Fruit fly (Drosophila melanogaster): ENCODE measurements around the gene CG11975.

The CG11975 gene

DNA sequence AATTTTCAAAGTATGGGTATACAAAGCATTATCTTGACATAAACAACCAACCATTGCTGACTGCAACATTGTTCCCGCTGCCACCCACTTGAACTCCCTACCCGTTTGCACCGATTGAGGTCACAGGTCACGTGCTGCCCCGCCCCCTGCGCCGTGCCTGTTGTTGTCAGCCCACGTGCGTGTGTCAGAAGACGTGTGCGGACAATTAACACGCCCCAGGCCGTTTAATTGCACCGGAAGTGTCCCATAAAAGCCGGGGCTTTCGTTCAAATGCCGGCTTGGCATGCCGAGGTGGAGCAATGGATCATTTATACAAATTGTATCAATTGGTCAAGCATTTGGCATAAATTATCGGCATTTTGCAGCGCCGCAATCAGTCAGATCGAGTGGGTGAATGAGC is 34.0 kb downstream of the CG11975 start:
- TF ChIP-seq gl (tag; optimal IDR thresholded peaks at IDR 0.05) (no peak), CG12605 (GFP tag; IDR thresholded peaks at IDR 0.05) (no peak), Pif1A (GFP tag; optimal IDR thresholded peaks at IDR 0.05) (no peak), EcR (GFP tag; optimal IDR thresholded peaks at IDR 0.05) (no peak), CG34367 (tag; optimal IDR thresholded peaks at IDR 0.05) (no peak), fd96Ca (GFP tag; IDR thresholded peaks at IDR 0.05) (no peak), CG9948 (tag; optimal IDR thresholded peaks at IDR 0.05) (no peak), CG10348 (GFP tag; IDR thresholded peaks at IDR 0.05) (no peak), CG17806 (tag; optimal IDR thresholded peaks at IDR 0.05) (no peak), D1 (tag; optimal IDR thresholded peaks at IDR 0.05) (no peak)

DNA sequence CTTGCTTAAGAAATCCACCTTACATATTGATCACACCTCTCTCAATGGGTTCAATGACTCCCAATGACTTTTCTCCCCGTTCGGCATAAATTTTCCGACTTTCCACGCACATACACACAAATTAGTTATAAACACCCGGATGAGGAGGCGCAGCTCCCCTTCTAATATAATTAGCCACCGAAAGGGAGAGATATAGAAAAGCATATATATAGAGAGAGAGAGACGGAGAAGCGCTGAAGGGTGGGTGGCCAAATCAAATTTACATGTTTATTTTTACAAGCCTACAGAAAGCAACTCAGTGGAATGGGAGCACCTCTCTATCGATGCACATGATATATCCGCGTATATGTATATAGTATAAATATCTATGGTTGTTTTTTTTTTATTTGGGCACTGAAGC is 35.6 kb downstream of the CG11975 start:
- TF ChIP-seq Pif1A (GFP tag; optimal IDR thresholded peaks at IDR 0.05) (no peak), CG17806 (tag; optimal IDR thresholded peaks at IDR 0.05) (no peak), CG9948 (tag; optimal IDR thresholded peaks at IDR 0.05) (no peak)

DNA sequence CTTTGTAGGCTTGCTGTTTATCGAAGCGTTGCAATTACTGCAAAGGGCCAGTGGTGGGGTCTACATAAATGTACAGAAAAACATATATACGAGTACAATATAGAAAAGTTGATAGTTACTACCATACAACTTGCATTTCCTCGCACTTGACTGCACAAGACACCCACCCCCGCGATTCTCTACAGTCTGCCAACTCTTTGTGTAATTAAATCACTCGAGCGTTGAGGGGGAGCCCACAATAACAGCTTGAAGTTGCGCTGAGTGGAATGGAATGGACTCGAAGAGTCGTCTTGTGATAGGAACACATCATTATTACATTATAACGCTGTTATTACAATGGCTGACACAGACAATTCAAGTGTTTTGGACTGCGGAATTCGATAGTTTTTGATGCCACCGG is 36.4 kb downstream of the CG11975 start:
- TF ChIP-seq fd96Ca (GFP tag; IDR thresholded peaks at IDR 0.05) (no peak), EcR (GFP tag; optimal IDR thresholded peaks at IDR 0.05) (peak; percentile 29), rn (GFP tag; IDR thresholded peaks at IDR 0.05) (no peak), CG15710 (tag; optimal IDR thresholded peaks at IDR 0.05) (no peak), CG4496 (GFP tag; IDR thresholded peaks at IDR 0.05) (no peak)

DNA sequence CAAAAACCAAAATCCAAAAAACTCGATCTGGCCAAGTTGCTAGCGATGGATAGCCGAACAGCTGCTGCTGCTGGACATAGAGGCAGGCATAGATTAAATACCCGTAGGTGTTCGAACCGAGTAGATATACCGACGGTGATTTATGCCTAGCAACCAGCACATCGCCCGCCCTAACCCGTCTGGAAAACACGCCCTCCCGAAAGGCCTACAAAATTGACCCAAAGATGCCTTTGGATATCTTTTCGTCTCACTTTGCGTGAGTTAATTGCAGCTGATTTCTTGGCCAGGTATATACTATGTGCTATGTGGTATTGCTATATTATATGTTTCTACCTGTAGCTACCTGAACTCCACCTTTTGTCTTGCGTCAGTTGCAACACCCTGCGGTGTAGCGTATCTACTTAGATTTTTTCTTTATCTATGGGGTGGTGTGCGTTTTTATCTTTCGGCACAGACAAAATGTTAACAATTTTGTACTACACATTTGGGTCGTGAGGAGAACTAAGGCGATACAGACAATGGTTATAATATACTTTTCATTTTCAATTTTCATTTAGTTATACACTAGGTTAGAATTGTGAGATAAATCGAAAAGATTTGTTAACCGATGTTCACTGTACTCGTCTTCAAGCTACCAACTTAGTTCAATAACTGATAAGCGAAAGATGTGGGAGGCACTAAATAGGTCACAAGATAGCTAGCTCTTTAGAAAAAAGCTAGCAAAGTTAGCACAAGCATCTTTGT is 37.1 kb downstream of the CG11975 start:
- TF ChIP-seq fd96Ca (GFP tag; IDR thresholded peaks at IDR 0.05) = no peak
- TF ChIP-seq D1 (tag; optimal IDR thresholded peaks at IDR 0.05) = no peak
- no peak for TF ChIP-seq CG8159 (tag; optimal IDR thresholded peaks at IDR 0.05)
- no peak for TF ChIP-seq CG8301 (tag; optimal IDR thresholded peaks at IDR 0.05)
- no peak for TF ChIP-seq CG32121 (GFP tag; IDR thresholded peaks at IDR 0.05)
- no peak for TF ChIP-seq CG15710 (tag; optimal IDR thresholded peaks at IDR 0.05)
- no peak for TF ChIP-seq CG13204 (GFP tag; optimal IDR thresholded peaks at IDR 0.05)
- no peak for TF ChIP-seq CG17806 (tag; optimal IDR thresholded peaks at IDR 0.05)

DNA sequence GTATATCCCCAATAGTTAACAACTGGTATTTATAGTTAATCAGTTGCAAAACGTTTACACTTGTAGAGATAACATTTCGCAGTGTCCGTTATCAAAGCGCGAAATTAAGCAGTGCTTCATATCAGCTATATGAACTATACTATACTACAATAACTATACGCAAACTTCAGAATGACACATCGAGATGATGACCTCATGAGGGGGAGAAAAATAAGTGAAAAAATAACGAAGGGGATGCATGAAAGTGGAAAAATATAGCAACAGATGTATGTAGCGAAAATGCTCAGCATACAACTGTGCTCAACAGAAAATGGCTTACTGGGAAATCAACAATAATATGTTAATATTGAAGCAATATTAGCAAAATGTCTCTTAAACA is 37.7 kb downstream of the CG11975 start:
- peak; percentile 11 for TF ChIP-seq EcR (GFP tag; optimal IDR thresholded peaks at IDR 0.05)
- TF ChIP-seq gl (tag; optimal IDR thresholded peaks at IDR 0.05) = no peak

DNA sequence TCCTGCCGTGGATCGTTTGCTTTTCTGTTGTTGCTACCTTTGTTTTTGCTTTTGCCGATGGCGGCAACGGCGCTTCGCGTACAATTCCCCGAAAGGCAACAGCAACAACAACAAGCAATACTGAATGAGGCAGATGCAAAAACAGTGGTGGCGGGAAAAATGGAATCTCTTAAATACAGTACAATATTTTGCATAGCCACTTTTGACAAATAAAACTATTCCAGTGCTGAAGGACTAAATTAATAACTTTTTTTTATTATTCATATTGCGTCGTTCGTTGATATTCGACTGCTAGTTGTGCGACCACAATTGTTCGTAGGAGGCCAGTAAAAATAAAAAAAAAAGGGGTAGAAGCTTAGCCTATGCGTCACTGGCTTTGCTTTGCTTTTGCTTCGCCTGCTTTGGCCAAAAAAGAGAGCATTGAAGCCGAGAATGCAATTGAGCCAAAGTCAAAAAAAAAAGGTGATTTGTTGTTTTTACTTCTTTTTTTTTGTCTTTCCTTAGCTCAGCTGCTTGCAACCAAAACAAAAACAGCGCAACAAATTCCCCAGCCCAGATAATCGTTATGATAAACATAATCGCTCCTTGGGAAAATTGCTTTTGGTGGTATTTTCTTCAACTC is 38.9 kb downstream of the CG11975 start:
- TF ChIP-seq D1 (tag; optimal IDR thresholded peaks at IDR 0.05) (peak; percentile 99), gl (tag; optimal IDR thresholded peaks at IDR 0.05) (peak; percentile 98), CG14655 (GFP tag; optimal IDR thresholded peaks at IDR 0.05) (peak; percentile 99), CG13204 (GFP tag; optimal IDR thresholded peaks at IDR 0.05) (peak; percentile 97), Ets98B (GFP tag; IDR thresholded peaks at IDR 0.05) (peak; percentile 99), CG34367 (tag; optimal IDR thresholded peaks at IDR 0.05) (peak; percentile 99), CG8159 (tag; optimal IDR thresholded peaks at IDR 0.05) (peak; percentile 98), Pif1A (GFP tag; optimal IDR thresholded peaks at IDR 0.05) (peak; percentile 99), CG17806 (tag; optimal IDR thresholded peaks at IDR 0.05) (peak; percentile 99), fd96Ca (GFP tag; IDR thresholded peaks at IDR 0.05) (peak; percentile 99), CG4496 (GFP tag; IDR thresholded peaks at IDR 0.05) (peak; percentile 99), Snoo (tag; optimal IDR thresholded peaks at IDR 0.05) (peak; percentile 97), CG12605 (GFP tag; IDR thresholded peaks at IDR 0.05) (peak; percentile 99), CG32121 (GFP tag; IDR thresholded peaks at IDR 0.05) (peak; percentile 99), EcR (GFP tag; optimal IDR thresholded peaks at IDR 0.05) (peak; percentile 81), CG15710 (tag; optimal IDR thresholded peaks at IDR 0.05) (peak; percentile 99), CG9948 (tag; optimal IDR thresholded peaks at IDR 0.05) (peak; percentile 98), rn (GFP tag; IDR thresholded peaks at IDR 0.05) (peak; percentile 98), Pif1B (GFP tag; optimal IDR thresholded peaks at IDR 0.05) (peak; percentile 99), CG10348 (GFP tag; IDR thresholded peaks at IDR 0.05) (peak; percentile 95), CG8301 (tag; optimal IDR thresholded peaks at IDR 0.05) (peak; percentile 99)

DNA sequence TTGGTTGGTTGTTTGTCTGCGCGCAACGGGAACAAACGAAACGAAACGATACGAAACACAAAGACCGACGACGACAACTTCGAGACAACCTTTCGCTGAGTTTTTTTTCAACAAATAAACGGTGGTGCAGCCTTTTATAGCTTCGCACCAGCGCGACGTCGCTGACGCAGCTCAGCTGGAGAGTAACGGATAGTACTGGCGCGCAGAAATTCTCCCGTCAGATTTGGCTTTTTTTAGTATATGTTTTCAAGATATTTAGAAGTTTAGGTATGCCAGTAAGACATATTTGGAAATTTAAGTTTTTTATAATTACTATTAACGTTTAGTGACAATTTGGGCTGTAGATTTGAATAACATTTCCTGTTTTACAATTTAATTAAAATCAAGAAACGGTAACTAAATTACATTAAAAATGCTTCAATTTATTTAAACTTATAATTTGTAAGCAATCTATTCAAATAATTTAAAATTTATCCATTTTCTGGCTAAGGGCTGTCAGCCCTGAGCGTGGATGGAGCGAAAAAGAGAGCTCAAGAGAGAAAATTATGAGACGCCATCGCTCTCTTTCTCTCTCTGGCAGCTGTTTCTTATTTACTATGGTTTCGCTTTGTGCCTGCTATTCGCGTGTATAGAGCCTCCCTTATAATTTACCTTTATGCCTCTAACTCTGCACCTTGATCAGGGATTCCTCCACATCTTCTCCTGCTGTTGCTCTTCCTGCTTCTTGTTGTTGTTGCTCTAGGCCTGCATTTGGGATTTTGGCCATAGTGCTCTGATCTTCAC is 40.8 kb downstream of the CG11975 start:
- TF ChIP-seq CG10348 (GFP tag; IDR thresholded peaks at IDR 0.05) (0 out of 2 replicates have a peak, but pooled peaks have one; percentile 16), CG12605 (GFP tag; IDR thresholded peaks at IDR 0.05) (0 out of 2 replicates have a peak, but pooled peaks have one; percentile 18), CG34367 (tag; optimal IDR thresholded peaks at IDR 0.05) (peak; percentile 81), Ets98B (GFP tag; IDR thresholded peaks at IDR 0.05) (no peak; the same call in 1 of the 2 replicates), Snoo (tag; optimal IDR thresholded peaks at IDR 0.05) (peak; percentile 84), CG13204 (GFP tag; optimal IDR thresholded peaks at IDR 0.05) (peak; percentile 70), CG9948 (tag; optimal IDR thresholded peaks at IDR 0.05) (peak; percentile 88), D1 (tag; optimal IDR thresholded peaks at IDR 0.05) (peak; percentile 88), Pif1B (GFP tag; optimal IDR thresholded peaks at IDR 0.05) (peak; percentile 79), CG8159 (tag; optimal IDR thresholded peaks at IDR 0.05) (peak; percentile 94), EcR (GFP tag; optimal IDR thresholded peaks at IDR 0.05) (peak; percentile 15), CG17806 (tag; optimal IDR thresholded peaks at IDR 0.05) (peak; percentile 78), Pif1A (GFP tag; optimal IDR thresholded peaks at IDR 0.05) (peak; percentile 82), rn (GFP tag; IDR thresholded peaks at IDR 0.05) (no peak), CG32121 (GFP tag; IDR thresholded peaks at IDR 0.05) (peak; percentile 83), CG8301 (tag; optimal IDR thresholded peaks at IDR 0.05) (peak; percentile 89), CG4496 (GFP tag; IDR thresholded peaks at IDR 0.05) (peak; percentile 67; the same call in 1 of the 3 replicates), gl (tag; optimal IDR thresholded peaks at IDR 0.05) (peak; percentile 59), fd96Ca (GFP tag; IDR thresholded peaks at IDR 0.05) (peak; percentile 44; the same call in 1 of the 3 replicates), CG14655 (GFP tag; optimal IDR thresholded peaks at IDR 0.05) (peak; percentile 91), CG15710 (tag; optimal IDR thresholded peaks at IDR 0.05) (peak; percentile 90)
